Worm (Caenorhabditis elegans) whole organism, late embryonic: ENCODE data around the gene F42A10.5.
A peak's percentile ranks its signal among the peaks of the same experiment; 100 is the strongest.

ENCODE experiments used
- C08G9.2 ChIP-seq: sonication (generic microtip); optimal IDR thresholded peaks from 2 replicates; lab custom pipeline; 2016; ENCODE audit warnings: mild to moderate bottlenecking, missing genetic modification characterization, moderate library complexity, missing compliant biosample characterization
- C38D4.7 ChIP-seq: fragments of 200-800 bp; sonication (Bioruptor generic); optimal IDR thresholded peaks from 2 replicates; lab custom pipeline; 2018; ENCODE audit warnings: mild to moderate bottlenecking, missing genetic modification characterization, moderate library complexity, missing compliant biosample characterization
- T23F11.4 ChIP-seq: fragments of 200-800 bp; sonication (Bioruptor generic); optimal IDR thresholded peaks from 2 replicates; lab custom pipeline; 2018; ENCODE audit warnings: mild to moderate bottlenecking, missing genetic modification characterization, missing compliant biosample characterization
- ahr-1 ChIP-seq: sonication (generic microtip); optimal IDR thresholded peaks from 2 replicates; lab custom pipeline; 2016; ENCODE audit warnings: missing genetic modification characterization, missing compliant biosample characterization
- ama-1 ChIP-seq: fragments of 150-350 bp; optimal IDR thresholded peaks from 2 replicates; lab custom pipeline; 2014
- ceh-14 ChIP-seq: sonication (generic microtip); optimal IDR thresholded peaks from 2 replicates; lab custom pipeline; 2016; ENCODE audit warnings: missing genotype, missing genetic modification characterization, missing compliant biosample characterization
- ceh-19 ChIP-seq: fragments of 200-800 bp; sonication (Bioruptor generic); optimal IDR thresholded peaks from 2 replicates; lab custom pipeline; 2018; ENCODE audit warnings: mild to moderate bottlenecking, missing genetic modification characterization, missing compliant biosample characterization
- ceh-2 ChIP-seq: sonication (generic microtip); optimal IDR thresholded peaks from 2 replicates; lab custom pipeline; 2016; ENCODE audit warnings: missing genotype, missing genetic modification characterization, missing compliant biosample characterization
- ceh-22 ChIP-seq: sonication (generic microtip); optimal IDR thresholded peaks from 2 replicates; lab custom pipeline; 2017; ENCODE audit warnings: missing biosample characterization, missing genetic modification characterization
- ceh-24 ChIP-seq: sonication (generic microtip); optimal IDR thresholded peaks from 2 replicates; lab custom pipeline; 2016; ENCODE audit warnings: mild to moderate bottlenecking, missing genetic modification characterization, missing compliant biosample characterization
- ceh-30 ChIP-seq: fragments of 150-350 bp; optimal IDR thresholded peaks from 2 replicates; lab custom pipeline; 2014; ENCODE audit warnings: missing biosample characterization, missing genetic modification characterization
- ceh-31 ChIP-seq: sonication (generic microtip); optimal IDR thresholded peaks from 2 replicates; lab custom pipeline; 2016; ENCODE audit warnings: missing genetic modification characterization, missing compliant biosample characterization
- ceh-34 ChIP-seq: sonication (generic microtip); optimal IDR thresholded peaks from 2 replicates; lab custom pipeline; 2016; ENCODE audit warnings: mild to moderate bottlenecking, missing genetic modification characterization, missing compliant biosample characterization
- ceh-45 ChIP-seq: fragments of 200-800 bp; sonication (Bioruptor generic); IDR thresholded peaks from 2 replicates; pipeline ENCODE4 v1.3.6; 2022; ENCODE audit warnings: missing genetic modification reagents, missing genetic modification characterization, missing compliant biosample characterization
- ceh-9 ChIP-seq: sonication (generic microtip); optimal IDR thresholded peaks from 2 replicates; lab custom pipeline; 2016; ENCODE audit warnings: mild to moderate bottlenecking, missing genetic modification characterization, inconsistent platforms, missing compliant biosample characterization
- che-1 ChIP-seq: sonication (generic microtip); optimal IDR thresholded peaks from 2 replicates; lab custom pipeline; 2016; ENCODE audit warnings: mild to moderate bottlenecking, missing genetic modification characterization, missing compliant biosample characterization
- dmd-4 ChIP-seq: sonication (generic microtip); optimal IDR thresholded peaks from 2 replicates; lab custom pipeline; 2016; ENCODE audit warnings: borderline replicate concordance, missing genetic modification characterization, missing compliant biosample characterization
- dve-1 ChIP-seq: sonication (generic microtip); optimal IDR thresholded peaks from 2 replicates; lab custom pipeline; 2017; ENCODE audit warnings: antibody characterized with exemption, mild to moderate bottlenecking, missing genetic modification characterization, missing compliant biosample characterization
- elt-4 ChIP-seq: sonication (generic microtip); optimal IDR thresholded peaks from 2 replicates; lab custom pipeline; 2016; ENCODE audit warnings: missing genetic modification characterization, missing compliant biosample characterization
- ets-4 ChIP-seq: sonication (generic microtip); optimal IDR thresholded peaks from 2 replicates; lab custom pipeline; 2016; ENCODE audit warnings: missing genetic modification characterization, missing compliant biosample characterization
- eyg-1 ChIP-seq: sonication (generic microtip); optimal IDR thresholded peaks from 2 replicates; lab custom pipeline; 2016; ENCODE audit warnings: missing genotype, missing genetic modification characterization, missing compliant biosample characterization
- fax-1 ChIP-seq: sonication (generic microtip); optimal IDR thresholded peaks from 2 replicates; lab custom pipeline; 2016; ENCODE audit warnings: missing genotype, missing genetic modification characterization, missing compliant biosample characterization
- gmeb-2 ChIP-seq: sonication (generic microtip); optimal IDR thresholded peaks from 2 replicates; lab custom pipeline; 2016; ENCODE audit warnings: missing genetic modification characterization, inconsistent platforms, missing compliant biosample characterization
- hlh-8 ChIP-seq: sonication (generic microtip); optimal IDR thresholded peaks from 2 replicates; lab custom pipeline; 2016; ENCODE audit warnings: missing genotype, missing genetic modification characterization, missing compliant biosample characterization
- lin-11 ChIP-seq: fragments of 200-800 bp; sonication (Bioruptor generic); optimal IDR thresholded peaks from 2 replicates; lab custom pipeline; 2018; ENCODE audit warnings: mild to moderate bottlenecking, missing genetic modification characterization, missing compliant biosample characterization
- mec-3 ChIP-seq: sonication (generic microtip); optimal IDR thresholded peaks from 2 replicates; lab custom pipeline; 2016; ENCODE audit warnings: borderline replicate concordance, missing genetic modification characterization, missing compliant biosample characterization
- nfya-1 ChIP-seq: sonication (generic microtip); optimal IDR thresholded peaks from 2 replicates; lab custom pipeline; 2017; ENCODE audit warnings: missing genetic modification characterization, mild to moderate bottlenecking, missing compliant biosample characterization, antibody characterized with exemption, moderate library complexity
- nhr-11 ChIP-seq: fragments of 150-350 bp; optimal IDR thresholded peaks from 2 replicates; lab custom pipeline; 2014; ENCODE audit warnings: missing biosample characterization, missing genetic modification characterization
- nhr-232 ChIP-seq: sonication (generic microtip); optimal IDR thresholded peaks from 2 replicates; lab custom pipeline; 2016; ENCODE audit warnings: missing genetic modification characterization, missing compliant biosample characterization
- npax-4 ChIP-seq: sonication (generic microtip); optimal IDR thresholded peaks from 2 replicates; lab custom pipeline; 2016; ENCODE audit warnings: missing genetic modification characterization, missing compliant biosample characterization
- odd-2 ChIP-seq: sonication (generic microtip); optimal IDR thresholded peaks from 2 replicates; lab custom pipeline; 2017; ENCODE audit warnings: antibody characterized with exemption, mild to moderate bottlenecking, missing genetic modification characterization, missing compliant biosample characterization
- pag-3 ChIP-seq: sonication (generic microtip); optimal IDR thresholded peaks from 2 replicates; lab custom pipeline; 2016; ENCODE audit warnings: missing compliant biosample characterization, missing genetic modification characterization, borderline replicate concordance
- pat-9 ChIP-seq: fragments of 200-800 bp; sonication (Bioruptor generic); optimal IDR thresholded peaks from 2 replicates; lab custom pipeline; 2018; ENCODE audit warnings: mild to moderate bottlenecking, missing genetic modification characterization, moderate library complexity, missing compliant biosample characterization
- pax-1 ChIP-seq: fragments of 150-350 bp; optimal IDR thresholded peaks from 2 replicates; lab custom pipeline; 2014; ENCODE audit warnings: missing biosample characterization, missing genetic modification characterization
- pha-2 ChIP-seq: sonication (generic microtip); optimal IDR thresholded peaks from 2 replicates; lab custom pipeline; 2017; ENCODE audit warnings: mild to moderate bottlenecking, missing genetic modification characterization, missing compliant biosample characterization
- pha-4 ChIP-seq: fragments of 150-350 bp; optimal IDR thresholded peaks from 2 replicates; lab custom pipeline; 2018; ENCODE audit warnings: missing biosample characterization, missing genetic modification reagents, missing genetic modification characterization
- pqm-1 ChIP-seq: sonication (generic microtip); optimal IDR thresholded peaks from 2 replicates; lab custom pipeline; 2016; ENCODE audit warnings: missing genetic modification characterization, missing compliant biosample characterization
- pros-1 ChIP-seq: fragments of 150-350 bp; optimal IDR thresholded peaks from 2 replicates; lab custom pipeline; 2014; ENCODE audit warnings: missing biosample characterization, missing genetic modification reagents, missing genetic modification characterization
- ref-2 ChIP-seq: sonication (generic microtip); optimal IDR thresholded peaks from 2 replicates; lab custom pipeline; 2016; ENCODE audit warnings: missing genetic modification characterization, missing compliant biosample characterization
- rnt-1 ChIP-seq: sonication (generic microtip); optimal IDR thresholded peaks from 2 replicates; lab custom pipeline; 2016; ENCODE audit warnings: missing genetic modification characterization, missing compliant biosample characterization
- sox-2 ChIP-seq: fragments of 200-800 bp; sonication (Bioruptor generic); IDR thresholded peaks from 2 replicates; pipeline ENCODE4 v1.3.6; 2022; ENCODE audit warnings: missing genetic modification reagents, missing genetic modification characterization, missing compliant biosample characterization
- sox-4 ChIP-seq: sonication (generic microtip); optimal IDR thresholded peaks from 2 replicates; lab custom pipeline; 2017; ENCODE audit warnings: mild to moderate bottlenecking, missing genetic modification characterization, inconsistent platforms, missing compliant biosample characterization
- syd-9 ChIP-seq: sonication (generic microtip); optimal IDR thresholded peaks from 2 replicates; lab custom pipeline; 2016; ENCODE audit warnings: mild to moderate bottlenecking, missing genetic modification characterization, moderate library complexity, missing compliant biosample characterization
- tbx-2 ChIP-seq: sonication (generic microtip); optimal IDR thresholded peaks from 2 replicates; lab custom pipeline; 2016; ENCODE audit warnings: missing genetic modification characterization, missing compliant biosample characterization
- ttx-3 ChIP-seq: sonication (generic microtip); optimal IDR thresholded peaks from 2 replicates; lab custom pipeline; 2016; ENCODE audit warnings: missing genetic modification reagents, missing genetic modification characterization, missing compliant biosample characterization
- unc-3 ChIP-seq, 2 experiments: fragments of 200-800 bp in 1 of 2; sonication (Bioruptor generic) in 1 of 2; sonication (generic microtip) in 1 of 2; conservative IDR thresholded peaks in 1 of 2; optimal IDR thresholded peaks in 1 of 2; 2 replicates each; pipeline versions ENCODE4 v1.3.6 to Lab custom; 2016 to 2022; ENCODE audit warnings: missing compliant biosample characterization in 2 of 2, missing genetic modification characterization in 2 of 2, missing genetic modification reagents in 1 of 2
- unc-42 ChIP-seq: sonication (generic microtip); optimal IDR thresholded peaks from 2 replicates; lab custom pipeline; 2016; ENCODE audit warnings: missing genotype, missing genetic modification characterization, missing compliant biosample characterization
- unc-55 ChIP-seq: sonication (generic microtip); optimal IDR thresholded peaks from 2 replicates; lab custom pipeline; 2017; ENCODE audit warnings: missing biosample characterization, missing genetic modification reagents, missing genetic modification characterization
- unc-86 ChIP-seq: sonication (generic microtip); optimal IDR thresholded peaks from 2 replicates; lab custom pipeline; 2016; ENCODE audit warnings: missing genetic modification characterization, missing compliant biosample characterization
- zip-5 ChIP-seq: sonication (generic microtip); optimal IDR thresholded peaks from 2 replicates; lab custom pipeline; 2016; ENCODE audit warnings: missing genetic modification characterization, missing compliant biosample characterization
- ztf-16 ChIP-seq: sonication (generic microtip); optimal IDR thresholded peaks from 2 replicates; lab custom pipeline; 2017; ENCODE audit warnings: missing genetic modification characterization, missing compliant biosample characterization

Gene F42A10.5

ce11 chrIII:6158642-6159475, 14.4 kb downstream of the F42A10.5 start, which contains the start of gene nfm-1 (continued):
- TF ChIP-seq hlh-8 (tag; lab: Kevin White, UChicago) (no peak), unc-3 (GFP tag; conservative IDR thresholded peaks at IDR 0.05; lab: Robert Waterston, UW) (peak; percentile 84), unc-3 (tag; optimal IDR thresholded peaks at IDR 0.05; lab: Kevin White, UChicago) (peak; percentile 83), sox-2 (peak; percentile 77), sox-4 (tag; lab: Kevin White, UChicago) (peak; percentile 86), ceh-31 (peak; percentile 41), ceh-30 (tag; lab: Kevin White, UChicago) (no peak), rnt-1 (tag; lab: Kevin White, UChicago) (peak; percentile 47), ahr-1 (tag; lab: Kevin White, UChicago) (peak; percentile 31), zip-5 (tag; lab: Kevin White, UChicago) (peak; percentile 52), pax-1 (tag; lab: Kevin White, UChicago) (no peak), ceh-19 (peak; percentile 87), ceh-22 (tag; lab: Kevin White, UChicago) (no peak), T23F11.4 (GFP tag; lab: Kevin White, UChicago) (peak; percentile 76), C08G9.2 (tag; lab: Kevin White, UChicago) (peak; percentile 37), npax-4 (tag; lab: Kevin White, UChicago) (peak; percentile 69), eyg-1 (tag; lab: Kevin White, UChicago) (peak; percentile 38), syd-9 (tag; lab: Kevin White, UChicago) (peak; percentile 48), tbx-2 (peak; percentile 58), ceh-45 (GFP tag; lab: Robert Waterston, UW) (peak; percentile 77), mec-3 (no peak), gmeb-2 (tag; lab: Kevin White, UChicago) (peak; percentile 77), pqm-1 (tag; lab: Kevin White, UChicago) (no peak), ztf-16 (tag; lab: Kevin White, UChicago) (peak; percentile 77), dve-1 (peak; percentile 64), ceh-9 (tag; lab: Kevin White, UChicago) (peak; percentile 73), unc-55 (GFP tag; lab: Kevin White, UChicago) (no peak), odd-2 (tag; lab: Kevin White, UChicago) (peak; percentile 35), lin-11 (peak; percentile 78), che-1 (peak; percentile 82), unc-42 (peak; percentile 25), dmd-4 (tag; lab: Kevin White, UChicago) (peak; percentile 21), nhr-11 (no peak), ceh-34 (tag; lab: Kevin White, UChicago) (peak; percentile 19), pat-9 (tag; lab: Kevin White, UChicago) (peak; percentile 80), pha-4 (tag; lab: Kevin White, UChicago) (no peak), unc-86 (tag; lab: Kevin White, UChicago) (peak; percentile 68), ama-1 (lab: Kevin White, UChicago) (no peak), ceh-14 (tag; lab: Kevin White, UChicago) (peak; percentile 25), pag-3 (tag; lab: Kevin White, UChicago) (no peak), elt-4 (tag; lab: Kevin White, UChicago) (no peak), ttx-3 (peak; percentile 79), nfya-1 (tag; lab: Kevin White, UChicago) (peak; percentile 63), ceh-2 (tag; lab: Kevin White, UChicago) (peak; percentile 25), pha-2 (tag; lab: Kevin White, UChicago) (peak; percentile 85), pros-1 (tag; lab: Kevin White, UChicago) (peak; percentile 4), C38D4.7 (GFP tag; lab: Kevin White, UChicago) (peak; percentile 82), ref-2 (peak; percentile 64), fax-1 (peak; percentile 10), nhr-232 (tag; lab: Kevin White, UChicago) (peak; percentile 57), ets-4 (tag; lab: Kevin White, UChicago) (no peak), ceh-24 (tag; lab: Kevin White, UChicago) (peak; percentile 32)
- TF ChIP-seq, all 69 proteins: peak for 50
